Worm (Caenorhabditis elegans) whole organism, midembryonic: ENCODE results near the gene Y69A2AR.24.

Experiments
- T22C8.4 ChIP-seq: fragments of 200-800 bp; sonication (Bioruptor generic); IDR thresholded peaks from 2 replicates; pipeline ENCODE4 v1.3.6; 2022; ENCODE audit warnings: missing genetic modification characterization, missing compliant biosample characterization
- flt-1 ChIP-seq: fragments of 200-800 bp; sonication (Bioruptor generic); IDR thresholded peaks from 2 replicates; pipeline ENCODE4 v1.3.6; 2022; ENCODE audit warnings: missing genetic modification characterization, missing compliant biosample characterization
- tab-1 ChIP-seq: fragments of 200-800 bp; sonication (Bioruptor generic); IDR thresholded peaks from 2 replicates; pipeline ENCODE4 v1.3.6; 2022; ENCODE audit warnings: missing genetic modification characterization, missing compliant biosample characterization
- ztf-23 ChIP-seq: fragments of 200-800 bp; sonication (Bioruptor generic); IDR thresholded peaks from 2 replicates; pipeline ENCODE4 v1.3.6; 2022; ENCODE audit warnings: missing genetic modification reagents, missing genetic modification characterization, missing compliant biosample characterization

DNA sequence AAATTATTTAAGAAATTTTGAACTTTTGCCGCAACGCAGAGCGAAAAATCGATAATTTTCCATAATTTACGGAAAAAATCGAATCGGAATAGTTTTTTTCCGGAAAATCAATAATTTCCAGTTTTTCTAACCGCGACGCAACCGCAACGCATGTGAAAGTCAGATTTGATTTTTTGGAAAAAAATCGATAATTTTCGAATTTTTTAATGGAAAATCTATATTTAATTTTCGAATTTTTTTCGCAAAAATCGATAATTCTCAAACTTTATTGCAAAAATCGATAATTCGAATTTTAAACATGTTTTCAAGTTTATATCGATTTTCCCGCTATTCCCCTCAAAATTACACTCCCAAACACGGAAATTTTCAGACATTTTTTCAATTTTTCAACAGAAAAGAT lies 33.6 kb downstream of the Y69A2AR.24 start:
- no peak for TF ChIP-seq flt-1 (GFP tag; lab: Robert Waterston, UW)
- no peak for TF ChIP-seq ztf-23
- no peak for TF ChIP-seq tab-1 (GFP tag; lab: Robert Waterston, UW)
- peak; percentile 77; the same call in 1 of the 2 replicates for TF ChIP-seq T22C8.4 (GFP tag; lab: Robert Waterston, UW)
